Fruit fly (Drosophila melanogaster) whole organism, embryonic: ENCODE measurements around the gene Sld5.
A peak's percentile ranks its signal among the peaks of the same experiment; 100 is the strongest.

Source experiments
- Blimp-1 ChIP-seq: fragments of 200-800 bp; sonication (Bioruptor generic); optimal IDR thresholded peaks from 3 replicates; lab custom pipeline; 2018; ENCODE audit warnings: missing biosample characterization, missing genetic modification characterization, mild to moderate bottlenecking, moderate library complexity, missing genetic modification reagents
- CG11085 ChIP-seq: fragments of 200-800 bp; sonication (Bioruptor generic); IDR thresholded peaks from 2 replicates; pipeline ENCODE4 v1.3.6; 2022; ENCODE audit warnings: missing biosample characterization, missing genetic modification characterization
- CG11696 ChIP-seq: fragments of 200-800 bp; sonication (Bioruptor generic); IDR thresholded peaks from 2 replicates; pipeline ENCODE4 v1.3.6; 2022; ENCODE audit warnings: missing biosample characterization, missing genetic modification characterization
- CG12071 ChIP-seq: fragments of 200-800 bp; sonication (Bioruptor generic); optimal IDR thresholded peaks from 3 replicates; lab custom pipeline; 2018; ENCODE audit warnings: missing biosample characterization, mild to moderate bottlenecking, missing genetic modification characterization
- CG12299 ChIP-seq: fragments of 200-800 bp; sonication (Bioruptor generic); optimal IDR thresholded peaks from 2 replicates; lab custom pipeline; 2018; ENCODE audit warnings: missing biosample characterization, mild to moderate bottlenecking, missing genetic modification characterization
- CG13296 ChIP-seq: fragments of 200-800 bp; sonication (Bioruptor generic); optimal IDR thresholded peaks from 3 replicates; lab custom pipeline; 2018; ENCODE audit warnings: missing biosample characterization, mild to moderate bottlenecking, missing genetic modification characterization
- CG13424 ChIP-seq: fragments of 200-800 bp; sonication (Bioruptor generic); optimal IDR thresholded peaks from 2 replicates; lab custom pipeline; 2019; ENCODE audit warnings: missing biosample characterization, mild to moderate bottlenecking, missing genetic modification characterization, moderate library complexity
- CG13775 ChIP-seq: fragments of 200-800 bp; sonication (Bioruptor generic); optimal IDR thresholded peaks from 3 replicates; lab custom pipeline; 2017; ENCODE audit warnings: missing biosample characterization, mild to moderate bottlenecking, missing genetic modification characterization
- CG15269 ChIP-seq: fragments of 200-800 bp; sonication (Bioruptor generic); optimal IDR thresholded peaks from 2 replicates; lab custom pipeline; 2018; ENCODE audit warnings: missing biosample characterization, mild to moderate bottlenecking, missing genetic modification characterization, moderate library complexity
- CG15514 ChIP-seq: fragments of 200-800 bp; sonication (Bioruptor generic); optimal IDR thresholded peaks from 3 replicates; lab custom pipeline; 2017; ENCODE audit warnings: missing biosample characterization, missing genetic modification characterization, mild to moderate bottlenecking, moderate library complexity, missing genetic modification reagents
- CG15601 ChIP-seq: fragments of 200-800 bp; sonication (Bioruptor generic); optimal IDR thresholded peaks from 3 replicates; lab custom pipeline; 2019; ENCODE audit warnings: missing biosample characterization, mild to moderate bottlenecking, missing genetic modification characterization, moderate library complexity
- CG1602 ChIP-seq: fragments of 200-800 bp; sonication (Bioruptor generic); optimal IDR thresholded peaks from 3 replicates; lab custom pipeline; 2016; ENCODE audit warnings: missing biosample characterization, missing genetic modification characterization
- CG1603 ChIP-seq: fragments of 200-800 bp; sonication (Bioruptor generic); optimal IDR thresholded peaks from 2 replicates; lab custom pipeline; 2019; ENCODE audit warnings: missing biosample characterization, mild to moderate bottlenecking, missing genetic modification characterization, moderate library complexity
- CG17829 ChIP-seq: fragments of 200-800 bp; optimal IDR thresholded peaks from 2 replicates; lab custom pipeline; 2019; ENCODE audit warnings: missing biosample characterization, mild to moderate bottlenecking, missing genetic modification characterization, moderate library complexity
- CG17912 ChIP-seq: fragments of 200-800 bp; sonication (Bioruptor generic); optimal IDR thresholded peaks from 2 replicates; lab custom pipeline; 2018; ENCODE audit warnings: missing biosample characterization, mild to moderate bottlenecking, missing genetic modification characterization
- CG18262 ChIP-seq: fragments of 200-800 bp; optimal IDR thresholded peaks from 3 replicates; lab custom pipeline; 2019; ENCODE audit warnings: missing biosample characterization, mild to moderate bottlenecking, missing genetic modification characterization, moderate library complexity
- CG30403 ChIP-seq: fragments of 200-800 bp; sonication (Bioruptor generic); optimal IDR thresholded peaks from 3 replicates; lab custom pipeline; 2016; ENCODE audit warnings: missing biosample characterization, missing genetic modification characterization
- CG32532 ChIP-seq: fragments of 200-800 bp; sonication (Bioruptor generic); IDR thresholded peaks from 2 replicates; pipeline ENCODE4 v1.3.6; 2022; ENCODE audit warnings: missing biosample characterization, missing genetic modification characterization
- CG32767 ChIP-seq: fragments of 200-800 bp; sonication (Bioruptor generic); IDR thresholded peaks from 2 replicates; pipeline ENCODE4 v1.3.6; 2022; ENCODE audit warnings: missing biosample characterization, missing genetic modification characterization
- CG4282 ChIP-seq: fragments of 200-800 bp; sonication (Bioruptor generic); optimal IDR thresholded peaks from 2 replicates; lab custom pipeline; 2016; ENCODE audit warnings: missing biosample characterization, missing genetic modification characterization
- CG5953 ChIP-seq: fragments of 200-800 bp; sonication (Bioruptor generic); IDR thresholded peaks from 2 replicates; pipeline ENCODE4 v1.3.6; 2022; ENCODE audit warnings: missing biosample characterization, missing genetic modification characterization
- CG6272 ChIP-seq: fragments of 200-800 bp; sonication (Bioruptor generic); IDR thresholded peaks from 2 replicates; pipeline ENCODE4 v1.3.6; 2022; ENCODE audit warnings: missing biosample characterization, missing genetic modification characterization
- CG8924 ChIP-seq: fragments of 200-800 bp; optimal IDR thresholded peaks from 3 replicates; lab custom pipeline; 2019; ENCODE audit warnings: missing biosample characterization, mild to moderate bottlenecking, missing genetic modification characterization, moderate library complexity
- CG9215 ChIP-seq: fragments of 200-800 bp; sonication (Bioruptor generic); IDR thresholded peaks from 2 replicates; pipeline ENCODE4 v1.3.6; 2022; ENCODE audit warnings: missing biosample characterization, missing genetic modification characterization
- CG9817 ChIP-seq: fragments of 200-800 bp; sonication (Bioruptor generic); optimal IDR thresholded peaks from 2 replicates; lab custom pipeline; 2018; ENCODE audit warnings: missing biosample characterization, mild to moderate bottlenecking, missing genetic modification characterization, moderate library complexity
- CG9876 ChIP-seq: fragments of 200-800 bp; sonication (Bioruptor generic); optimal IDR thresholded peaks from 2 replicates; lab custom pipeline; 2016; ENCODE audit warnings: missing biosample characterization, missing genetic modification characterization
- D19B ChIP-seq: fragments of 200-800 bp; sonication (Bioruptor generic); optimal IDR thresholded peaks from 2 replicates; lab custom pipeline; 2017; ENCODE audit warnings: missing biosample characterization, mild to moderate bottlenecking, missing genetic modification characterization
- Dad ChIP-seq: fragments of 200-800 bp; sonication (Bioruptor generic); optimal IDR thresholded peaks from 3 replicates; lab custom pipeline; 2016; ENCODE audit warnings: missing biosample characterization, missing genetic modification characterization
- Doc3 ChIP-seq: fragments of 200-800 bp; sonication (Bioruptor generic); IDR thresholded peaks from 3 replicates; pipeline ENCODE4 v1.3.6; 2022; ENCODE audit warnings: missing biosample characterization, missing genetic modification characterization; ENCODE audit not compliant: partially characterized antibody
- Gsc ChIP-seq: fragments of 200-800 bp; sonication (Bioruptor generic); IDR thresholded peaks from 2 replicates; pipeline ENCODE4 v1.3.6; 2022; ENCODE audit warnings: missing biosample characterization, missing genetic modification characterization
- Hr39 ChIP-seq: fragments of >200 bp; optimal IDR thresholded peaks from 2 replicates; lab custom pipeline; 2017
- Hr51 ChIP-seq, 2 experiments: fragments of 200-800 bp; sonication (Bioruptor generic); optimal IDR thresholded peaks; 2 replicates in 1 of 2; 3 replicates in 1 of 2; lab custom pipeline; 2016 to 2018; ENCODE audit warnings: missing biosample characterization in 2 of 2, missing genetic modification characterization in 2 of 2, mild to moderate bottlenecking in 1 of 2, moderate library complexity in 1 of 2
- NFAT ChIP-seq: fragments of 200-800 bp; sonication (Bioruptor generic); IDR thresholded peaks from 2 replicates; pipeline ENCODE4 v1.3.6; 2022; ENCODE audit warnings: missing biosample characterization, missing genetic modification characterization
- Ptx1 ChIP-seq: fragments of 200-800 bp; sonication (Bioruptor generic); IDR thresholded peaks from 2 replicates; pipeline ENCODE4 v1.3.6; 2022; ENCODE audit warnings: missing biosample characterization, missing genetic modification characterization
- Vsx1 ChIP-seq: fragments of 200-800 bp; sonication (Bioruptor generic); optimal IDR thresholded peaks from 2 replicates; lab custom pipeline; 2017; ENCODE audit warnings: missing biosample characterization, mild to moderate bottlenecking, missing genetic modification characterization, missing genetic modification reagents
- Xbp1 ChIP-seq: fragments of 200-800 bp; sonication (Bioruptor generic); optimal IDR thresholded peaks from 3 replicates; lab custom pipeline; 2016; ENCODE audit warnings: missing biosample characterization, mild to moderate bottlenecking, missing genetic modification characterization
- btn ChIP-seq: fragments of 200-800 bp; sonication (Bioruptor generic); optimal IDR thresholded peaks from 2 replicates; lab custom pipeline; 2016; ENCODE audit warnings: missing biosample characterization, missing genetic modification characterization
- fu2 ChIP-seq: fragments of 200-800 bp; sonication (Bioruptor generic); optimal IDR thresholded peaks from 2 replicates; lab custom pipeline; 2016; ENCODE audit warnings: missing biosample characterization, missing genetic modification characterization
- grau ChIP-seq: fragments of 200-800 bp; optimal IDR thresholded peaks from 3 replicates; lab custom pipeline; 2019; ENCODE audit warnings: missing biosample characterization, mild to moderate bottlenecking, missing genetic modification characterization, moderate library complexity
- hkb ChIP-seq, 2 experiments: fragments of 200-800 bp in 1 of 2; fragments of >200 bp in 1 of 2; sonication (Bioruptor generic) in 1 of 2; IDR thresholded peaks in 1 of 2; optimal IDR thresholded peaks in 1 of 2; 2 replicates each; pipeline versions ENCODE4 v1.3.6 to Lab custom; 2017 to 2022; ENCODE audit warnings: missing biosample characterization in 1 of 2, missing genetic modification characterization in 1 of 2
- luna ChIP-seq: fragments of 200-800 bp; sonication (Bioruptor generic); optimal IDR thresholded peaks from 2 replicates; lab custom pipeline; 2016; ENCODE audit warnings: missing biosample characterization, missing genetic modification characterization
- org-1 ChIP-seq: fragments of 200-800 bp; sonication (Bioruptor generic); optimal IDR thresholded peaks from 2 replicates; lab custom pipeline; 2017; ENCODE audit warnings: missing biosample characterization, missing genetic modification characterization
- p53 ChIP-seq: fragments of 200-800 bp; sonication (Bioruptor generic); optimal IDR thresholded peaks from 2 replicates; lab custom pipeline; 2016; ENCODE audit warnings: missing biosample characterization, missing genetic modification characterization
- peb ChIP-seq: fragments of 200-800 bp; sonication (Bioruptor generic); IDR thresholded peaks from 2 replicates; pipeline ENCODE4 v1.3.6; 2022; ENCODE audit warnings: missing biosample characterization, missing genetic modification characterization
- pzg ChIP-seq: fragments of 200-800 bp; sonication (Bioruptor generic); optimal IDR thresholded peaks from 3 replicates; lab custom pipeline; 2018; ENCODE audit warnings: missing biosample characterization, mild to moderate bottlenecking, missing genetic modification characterization, moderate library complexity
- shn ChIP-seq: fragments of 200-800 bp; sonication (Bioruptor generic); optimal IDR thresholded peaks from 3 replicates; lab custom pipeline; 2016; ENCODE audit warnings: missing biosample characterization, missing genetic modification characterization
- sima ChIP-seq: fragments of 200-800 bp; sonication (Bioruptor generic); optimal IDR thresholded peaks from 2 replicates; lab custom pipeline; 2016; ENCODE audit warnings: missing biosample characterization, missing genetic modification characterization
- trem ChIP-seq: fragments of 200-800 bp; optimal IDR thresholded peaks from 3 replicates; lab custom pipeline; 2019; ENCODE audit warnings: missing biosample characterization, mild to moderate bottlenecking, missing genetic modification characterization, moderate library complexity

The Sld5 gene

DNA sequence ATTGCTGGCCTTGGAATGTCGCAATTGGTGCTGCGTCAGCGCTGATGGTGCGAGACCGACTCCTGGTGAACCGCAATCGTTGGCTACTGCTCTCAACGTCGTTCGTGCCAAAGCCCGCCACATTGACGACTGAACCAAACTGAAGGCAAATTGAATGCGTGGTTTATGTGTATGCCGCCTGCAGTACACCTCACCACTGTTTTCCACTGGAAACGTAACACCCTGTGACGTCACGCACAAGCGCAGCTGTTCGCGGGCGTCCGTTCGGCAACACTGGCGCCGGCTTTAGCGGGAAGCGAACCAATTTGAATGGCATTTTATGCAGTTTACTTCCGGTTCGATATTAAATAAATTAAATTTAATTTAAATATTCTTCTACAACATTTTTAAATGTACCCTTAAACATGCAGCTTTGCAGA is 1.1 kb downstream of the Sld5 start, which contains the start of gene Cmpk (continued):
- peak; percentile 47 for TF ChIP-seq org-1
- peak; percentile 71 for TF ChIP-seq Xbp1 (GFP tag; lab: Kevin White, UChicago)
- TF ChIP-seq Gsc: no peak
- TF ChIP-seq CG11696 (GFP tag; lab: Robert Waterston, UW): no peak
- 0 out of 2 replicates have a peak, but pooled peaks have one; percentile 58 for TF ChIP-seq CG11085 (GFP tag; lab: Robert Waterston, UW)
- peak; percentile 47; the same call in 1 of the 2 replicates for TF ChIP-seq CG32767 (GFP tag; lab: Robert Waterston, UW)
- TF ChIP-seq luna (GFP tag; lab: Kevin White, UChicago): no peak
- no peak for TF ChIP-seq hkb (optimal IDR thresholded peaks at IDR 0.05; lab: Kevin White, UChicago)
- peak; percentile 69 for TF ChIP-seq hkb (GFP tag; IDR thresholded peaks at IDR 0.05; lab: Robert Waterston, UW)
- no peak for TF ChIP-seq Vsx1 (GFP tag; lab: Kevin White, UChicago)
- peak; percentile 21 for TF ChIP-seq D19B (GFP tag; lab: Kevin White, UChicago)
- TF ChIP-seq CG17912 (GFP tag; lab: Kevin White, UChicago): peak; percentile 89
- TF ChIP-seq Ptx1 (GFP tag; lab: Robert Waterston, UW): 0 out of 2 replicates have a peak, but pooled peaks have one; percentile 34
- TF ChIP-seq Dad (GFP tag; lab: Kevin White, UChicago): no peak

DNA sequence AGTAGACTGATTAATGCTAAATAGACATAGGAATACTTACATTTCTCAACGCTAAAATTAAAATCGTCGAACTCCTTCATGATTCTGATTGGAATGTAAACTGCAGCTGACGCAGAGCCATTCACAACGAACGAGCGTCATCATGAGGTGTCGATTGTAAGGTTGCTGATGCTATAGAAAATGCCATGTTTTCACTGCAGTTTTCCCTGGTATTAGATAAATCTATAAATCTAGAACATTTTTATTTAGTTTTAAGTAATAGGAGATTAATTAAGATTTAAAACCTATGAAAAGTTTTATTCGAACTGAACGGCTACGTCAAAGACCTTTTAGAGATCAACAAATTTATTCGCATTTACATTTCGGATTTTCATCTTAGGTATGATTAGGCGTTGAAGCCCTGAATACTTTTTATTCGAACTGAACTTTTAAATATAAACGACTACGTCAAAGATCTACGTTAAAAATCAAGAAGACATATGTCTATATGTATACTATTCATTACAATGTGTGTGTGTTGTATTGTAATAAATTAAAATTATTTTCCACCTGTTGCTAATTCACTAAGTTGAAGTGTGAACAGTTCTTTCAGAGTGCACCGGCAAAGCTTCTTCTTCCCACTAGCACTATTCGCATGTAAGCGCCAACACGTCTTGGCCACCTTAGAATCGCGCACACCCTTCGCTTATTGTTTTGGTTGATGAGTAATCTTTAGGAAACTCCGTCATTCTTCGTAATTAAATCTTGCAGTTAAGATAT is 4.0 kb downstream of the Sld5 start, which contains the start of the genes Exo84 and Vps2:
Exo84 (minus strand) TSS at position 108 of the 759 bp plus-strand sequence.
Vps2 (plus strand) TSS at position 672 of the 759 bp plus-strand sequence.
- peak; percentile 31 for TF ChIP-seq trem (tag; lab: Kevin White, UChicago)
- no peak for TF ChIP-seq Doc3 (GFP tag; lab: Robert Waterston, UW)
- peak; percentile 67 for TF ChIP-seq grau (tag; lab: Kevin White, UChicago)
- TF ChIP-seq btn (GFP tag; lab: Kevin White, UChicago): no peak
- TF ChIP-seq CG15514 (GFP tag; lab: Kevin White, UChicago): no peak
- peak; percentile 73 for TF ChIP-seq Ptx1 (GFP tag; lab: Robert Waterston, UW)
- TF ChIP-seq pzg (GFP tag; lab: Kevin White, UChicago): peak; percentile 38
- peak; percentile 66 for TF ChIP-seq CG13424 (tag; lab: Kevin White, UChicago)
- TF ChIP-seq CG9876 (GFP tag; lab: Kevin White, UChicago): no peak
- peak; percentile 39; the same call in 1 of the 2 replicates for TF ChIP-seq CG32532 (GFP tag; lab: Robert Waterston, UW)
- peak; percentile 57 for TF ChIP-seq CG15269
- peak; percentile 67 for TF ChIP-seq CG9215 (GFP tag; lab: Robert Waterston, UW)
- TF ChIP-seq Hr39 (lab: Kevin White, UChicago): no peak
- TF ChIP-seq CG12071 (GFP tag; lab: Kevin White, UChicago): no peak
- TF ChIP-seq CG17829 (tag; lab: Kevin White, UChicago): peak; percentile 32
- TF ChIP-seq CG6272: 0 out of 2 replicates have a peak, but pooled peaks have one; percentile 28
- TF ChIP-seq CG1603 (tag; lab: Kevin White, UChicago): peak; percentile 24
- TF ChIP-seq CG4282: no peak
- TF ChIP-seq CG8924 (tag; lab: Kevin White, UChicago): peak; percentile 50
- TF ChIP-seq CG5953 (GFP tag; lab: Robert Waterston, UW): no peak
- TF ChIP-seq shn: peak; percentile 7
- TF ChIP-seq CG15601 (tag; lab: Kevin White, UChicago): no peak
- TF ChIP-seq p53 (GFP tag; lab: Kevin White, UChicago): no peak
- no peak for TF ChIP-seq peb
- TF ChIP-seq Hr51 (GFP tag; optimal IDR thresholded peaks at IDR 0.05; lab: Kevin White, UChicago): no peak
- TF ChIP-seq CG18262 (tag; lab: Kevin White, UChicago): peak; percentile 55
- peak; percentile 26; the same call in 1 of the 2 replicates for TF ChIP-seq NFAT
- peak; percentile 59 for TF ChIP-seq CG1602 (GFP tag; lab: Kevin White, UChicago)
- TF ChIP-seq sima (GFP tag; lab: Kevin White, UChicago): no peak
- TF ChIP-seq CG30403 (GFP tag; lab: Kevin White, UChicago): peak; percentile 78
- TF ChIP-seq Blimp-1 (GFP tag; lab: Kevin White, UChicago): no peak
- no peak for TF ChIP-seq CG12299 (tag; lab: Kevin White, UChicago)
- no peak for TF ChIP-seq CG13296 (GFP tag; lab: Kevin White, UChicago)
- peak; percentile 71 for TF ChIP-seq CG13775 (GFP tag; lab: Kevin White, UChicago)
- TF ChIP-seq CG9817: peak; percentile 78
- TF ChIP-seq fu2 (GFP tag; lab: Kevin White, UChicago): peak; percentile 14
